Worm (Caenorhabditis elegans) whole organism, L2 larva: ENCODE results near the gene F23D12.1.

Experiments used
- C34F6.9 ChIP-seq: fragments of 150-350 bp; optimal IDR thresholded peaks from 2 replicates; lab custom pipeline; 2014; ENCODE audit warnings: missing biosample characterization, missing genetic modification characterization
- F13H6.1 ChIP-seq: sonication (generic microtip); optimal IDR thresholded peaks from 2 replicates; lab custom pipeline; 2016; ENCODE audit warnings: missing genetic modification characterization, missing compliant biosample characterization
- ZK546.5 ChIP-seq: sonication (generic microtip); optimal IDR thresholded peaks from 2 replicates; lab custom pipeline; 2017; ENCODE audit warnings: missing biosample characterization, missing genetic modification characterization
- aly-2 ChIP-seq: fragments of 150-350 bp; optimal IDR thresholded peaks from 2 replicates; lab custom pipeline; 2014; ENCODE audit warnings: missing biosample characterization, missing genetic modification characterization
- ama-1 ChIP-seq: fragments of 150-350 bp; optimal IDR thresholded peaks from 2 replicates; lab custom pipeline; 2018; ENCODE audit warnings: inconsistent platforms
- blmp-1 ChIP-seq: sonication (generic microtip); optimal IDR thresholded peaks from 2 replicates; lab custom pipeline; 2017; ENCODE audit warnings: missing genetic modification characterization, mild to moderate bottlenecking, missing compliant biosample characterization, antibody characterized with exemption, moderate library complexity; ENCODE audit not compliant: insufficient read depth
- ceh-16 ChIP-seq: fragments of 150-350 bp; optimal IDR thresholded peaks from 2 replicates; lab custom pipeline; 2014; ENCODE audit warnings: missing biosample characterization, missing genetic modification characterization
- ceh-82 ChIP-seq: fragments of 150-350 bp; optimal IDR thresholded peaks from 2 replicates; lab custom pipeline; 2014; ENCODE audit warnings: missing biosample characterization, missing genetic modification characterization
- elt-1 ChIP-seq: fragments of 150-350 bp; optimal IDR thresholded peaks from 2 replicates; lab custom pipeline; 2014; ENCODE audit warnings: missing biosample characterization, missing genetic modification characterization
- elt-3 ChIP-seq: sonication (generic microtip); optimal IDR thresholded peaks from 2 replicates; lab custom pipeline; 2017; ENCODE audit warnings: missing biosample characterization, missing genetic modification characterization
- fos-1 ChIP-seq: fragments of 150-350 bp; optimal IDR thresholded peaks from 2 replicates; lab custom pipeline; 2014; ENCODE audit warnings: missing biosample characterization, missing genetic modification characterization
- gmeb-1 ChIP-seq: fragments of 150-350 bp; optimal IDR thresholded peaks from 2 replicates; lab custom pipeline; 2014; ENCODE audit warnings: missing biosample characterization, missing genetic modification characterization
- lin-11 ChIP-seq: fragments of 150-350 bp; sonication (generic microtip); optimal IDR thresholded peaks from 2 replicates; lab custom pipeline; 2014; ENCODE audit warnings: missing biosample characterization, missing genetic modification characterization, inconsistent platforms, mixed read lengths
- lin-13 ChIP-seq: fragments of 150-350 bp; optimal IDR thresholded peaks from 2 replicates; lab custom pipeline; 2014; ENCODE audit warnings: missing biosample characterization, missing genetic modification reagents, missing genetic modification characterization
- lin-39 ChIP-seq: fragments of 150-350 bp; optimal IDR thresholded peaks from 2 replicates; lab custom pipeline; 2014; ENCODE audit warnings: missing biosample characterization, missing genetic modification reagents, missing genetic modification characterization
- mbf-1 ChIP-seq: sonication (generic microtip); optimal IDR thresholded peaks from 2 replicates; lab custom pipeline; 2017; ENCODE audit warnings: missing biosample characterization, missing genetic modification characterization
- mdl-1 ChIP-seq, 2 experiments: fragments of 150-350 bp in 1 of 2; sonication (generic microtip) in 1 of 2; optimal IDR thresholded peaks; 2 replicates each; lab custom pipeline; 2017; ENCODE audit warnings: missing biosample characterization in 2 of 2, missing genetic modification characterization in 2 of 2
- nhr-11 ChIP-seq: fragments of 150-350 bp; optimal IDR thresholded peaks from 2 replicates; lab custom pipeline; 2014; ENCODE audit warnings: missing biosample characterization, missing genetic modification characterization
- nhr-12 ChIP-seq: fragments of 150-350 bp; optimal IDR thresholded peaks from 2 replicates; lab custom pipeline; 2014; ENCODE audit warnings: missing biosample characterization, missing genetic modification characterization
- nhr-129 ChIP-seq: fragments of 150-350 bp; optimal IDR thresholded peaks from 2 replicates; lab custom pipeline; 2014; ENCODE audit warnings: missing biosample characterization, missing genetic modification characterization
- nhr-21 ChIP-seq: fragments of 150-350 bp; optimal IDR thresholded peaks from 2 replicates; lab custom pipeline; 2014; ENCODE audit warnings: missing biosample characterization, missing genetic modification characterization
- nhr-23 ChIP-seq: fragments of 150-350 bp; optimal IDR thresholded peaks from 2 replicates; lab custom pipeline; 2014; ENCODE audit warnings: missing biosample characterization, missing genetic modification reagents, missing genetic modification characterization
- nhr-25 ChIP-seq: fragments of 150-350 bp; sonication (generic microtip); optimal IDR thresholded peaks from 3 replicates; lab custom pipeline; 2014; ENCODE audit warnings: missing biosample characterization, missing genetic modification characterization
- nhr-6 ChIP-seq: fragments of 150-350 bp; optimal IDR thresholded peaks from 2 replicates; lab custom pipeline; 2014; ENCODE audit warnings: missing biosample characterization, missing genetic modification characterization
- peb-1 ChIP-seq: fragments of 150-350 bp; optimal IDR thresholded peaks from 2 replicates; lab custom pipeline; 2014; ENCODE audit warnings: missing biosample characterization, missing genetic modification characterization
- skn-1 ChIP-seq: sonication (generic microtip); optimal IDR thresholded peaks from 2 replicates; lab custom pipeline; 2017; ENCODE audit warnings: missing biosample characterization, missing genetic modification characterization
- sma-3 ChIP-seq: sonication (generic microtip); optimal IDR thresholded peaks from 2 replicates; lab custom pipeline; 2016; ENCODE audit warnings: missing genetic modification reagents, missing genetic modification characterization, missing compliant biosample characterization
- snpc-4 ChIP-seq: fragments of 150-350 bp; optimal IDR thresholded peaks from 2 replicates; lab custom pipeline; 2014; ENCODE audit warnings: missing biosample characterization, missing genetic modification characterization
- unc-39 ChIP-seq: fragments of 150-350 bp; optimal IDR thresholded peaks from 2 replicates; lab custom pipeline; 2014; ENCODE audit warnings: missing biosample characterization, missing genetic modification characterization
- unc-55 ChIP-seq: fragments of 150-350 bp; sonication (generic microtip); optimal IDR thresholded peaks from 3 replicates; lab custom pipeline; 2014; ENCODE audit warnings: missing biosample characterization, missing genetic modification reagents, missing genetic modification characterization
- unc-62 ChIP-seq: fragments of 150-350 bp; optimal IDR thresholded peaks from 2 replicates; lab custom pipeline; 2014; ENCODE audit warnings: missing biosample characterization, missing genetic modification reagents, missing genetic modification characterization
- ztf-1 ChIP-seq: fragments of 200-800 bp; sonication (Bioruptor generic); conservative IDR thresholded peaks from 2 replicates; pipeline ENCODE4 v1.3.6; 2022; ENCODE audit warnings: missing genetic modification characterization, missing compliant biosample characterization
- ztf-11 ChIP-seq: sonication (generic microtip); optimal IDR thresholded peaks from 2 replicates; lab custom pipeline; 2017; ENCODE audit warnings: missing biosample characterization, missing genetic modification characterization
- ztf-4 ChIP-seq: fragments of 150-350 bp; optimal IDR thresholded peaks from 2 replicates; lab custom pipeline; 2014; ENCODE audit warnings: missing biosample characterization, missing genetic modification characterization

The F23D12.1 gene

DNA sequence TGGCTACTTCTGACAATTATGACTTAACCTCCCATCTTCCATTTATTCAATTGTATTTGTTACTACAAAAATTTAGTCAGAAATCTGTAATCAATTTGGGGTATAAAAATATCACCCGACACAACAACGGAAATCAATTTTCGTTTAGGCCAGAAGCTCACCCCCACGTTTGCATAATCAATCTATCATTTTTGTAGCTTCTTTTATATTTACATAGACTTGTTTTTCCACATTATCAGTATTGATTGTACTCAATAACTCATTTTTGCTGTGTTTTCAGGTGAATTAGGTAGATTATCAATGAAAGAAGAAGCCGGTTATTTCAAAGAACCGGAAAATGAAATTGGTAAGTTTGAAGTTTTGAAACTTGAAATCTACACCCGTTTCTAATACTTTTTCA, 45.8 kb upstream of the F23D12.1 start, which contains the start of gene M163.5:
M163.5 (plus strand) TSS at position 301 of the 400 bp plus-strand sequence.
- TF ChIP-seq mbf-1 = no peak
- TF ChIP-seq lin-13 = no peak
- TF ChIP-seq C34F6.9 (tag; lab: Kevin White, UChicago) = no peak
- no peak for TF ChIP-seq skn-1 (tag; lab: Kevin White, UChicago)
- no peak for TF ChIP-seq unc-62 (GFP tag; lab: Kevin White, UChicago)
- TF ChIP-seq fos-1 (tag; lab: Kevin White, UChicago) = no peak
- TF ChIP-seq gmeb-1 (tag; lab: Kevin White, UChicago) = no peak
- no peak for TF ChIP-seq unc-55 (GFP tag; lab: Kevin White, UChicago)
- no peak for TF ChIP-seq lin-11 (tag; lab: Kevin White, UChicago)
- TF ChIP-seq blmp-1 (tag; lab: Kevin White, UChicago) = no peak
- TF ChIP-seq ztf-1 (GFP tag; lab: Robert Waterston, UW) = no peak
- no peak for TF ChIP-seq nhr-21 (tag; lab: Kevin White, UChicago)
- TF ChIP-seq elt-3 (tag; lab: Kevin White, UChicago) = no peak
- no peak for TF ChIP-seq snpc-4 (tag; lab: Kevin White, UChicago)

DNA sequence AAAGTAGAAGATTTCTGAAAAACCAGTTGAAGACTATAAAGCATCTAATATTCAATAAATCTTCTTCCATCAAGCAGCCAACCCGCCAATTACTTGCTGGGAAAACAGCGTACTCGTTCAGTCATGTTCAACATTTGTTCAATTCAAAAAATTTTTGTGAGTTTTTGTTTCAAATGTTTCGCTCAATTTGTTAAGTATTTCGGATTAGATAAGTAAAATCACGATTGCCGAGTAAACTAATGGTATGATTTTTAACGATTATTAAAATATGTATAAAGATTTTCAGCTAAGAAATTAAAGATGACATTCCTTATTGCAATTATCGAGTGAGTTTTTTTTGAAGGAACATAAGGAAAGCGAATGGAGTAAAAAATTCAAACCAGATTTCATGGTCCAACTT, 42.7 kb upstream of the F23D12.1 start, which contains the start of gene M163.10:
M163.10 (plus strand) TSS at position 301 of the 400 bp plus-strand sequence.
- TF ChIP-seq aly-2 (tag; lab: Kevin White, UChicago) (no peak), peb-1 (tag; lab: Kevin White, UChicago) (no peak), nhr-23 (tag; lab: Kevin White, UChicago) (no peak), ZK546.5 (tag; lab: Kevin White, UChicago) (no peak), fos-1 (tag; lab: Kevin White, UChicago) (no peak), blmp-1 (tag; lab: Kevin White, UChicago) (no peak), ama-1 (lab: Kevin White, UChicago) (no peak), mdl-1 (tag; optimal IDR thresholded peaks at IDR 0.05; lab: Kevin White, UChicago) (no peak), C34F6.9 (tag; lab: Kevin White, UChicago) (no peak)
- TF ChIP-seq, all 48 proteins: peak for 0

DNA sequence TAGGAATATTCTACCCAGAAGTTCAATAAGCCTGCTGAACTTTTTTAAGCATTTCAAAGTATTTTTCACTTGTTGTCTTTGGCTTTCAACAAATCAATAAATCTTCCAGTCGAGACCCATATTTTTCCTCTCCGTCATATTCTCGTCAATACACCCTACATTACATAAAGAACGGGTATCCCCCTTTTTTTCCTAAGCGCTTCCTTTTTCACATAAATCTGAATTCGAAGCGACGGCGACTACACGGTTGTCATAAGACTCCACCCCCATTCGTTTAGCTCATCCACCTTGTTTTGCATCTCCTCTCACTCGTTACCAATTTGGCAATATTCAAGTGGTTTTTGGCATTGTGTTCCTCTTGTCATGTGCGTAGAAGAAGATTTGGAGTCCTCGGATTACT, 41.3 kb upstream of the F23D12.1 start, which contains the start of gene M163.9:
M163.9 (plus strand) TSS at position 301 of the 400 bp plus-strand sequence.
- no peak for TF ChIP-seq nhr-6
- no peak for TF ChIP-seq ztf-4 (tag; lab: Kevin White, UChicago)
- no peak for TF ChIP-seq skn-1 (tag; lab: Kevin White, UChicago)
- no peak for TF ChIP-seq sma-3
- no peak for TF ChIP-seq ztf-11 (tag; lab: Kevin White, UChicago)
- no peak for TF ChIP-seq F13H6.1 (tag; lab: Kevin White, UChicago)
- TF ChIP-seq ZK546.5 (tag; lab: Kevin White, UChicago) = no peak
- TF ChIP-seq lin-39 (tag; lab: Kevin White, UChicago) = no peak
- no peak for TF ChIP-seq fos-1 (tag; lab: Kevin White, UChicago)
- no peak for TF ChIP-seq ama-1 (lab: Kevin White, UChicago)
- no peak for TF ChIP-seq nhr-21 (tag; lab: Kevin White, UChicago)
- no peak for TF ChIP-seq ztf-1 (GFP tag; lab: Robert Waterston, UW)
- no peak for TF ChIP-seq C34F6.9 (tag; lab: Kevin White, UChicago)
- TF ChIP-seq lin-11 (tag; lab: Kevin White, UChicago) = no peak
- TF ChIP-seq unc-39 (tag; lab: Kevin White, UChicago) = no peak
- TF ChIP-seq nhr-25 (tag; lab: Kevin White, UChicago) = no peak
- TF ChIP-seq nhr-129 (tag; lab: Kevin White, UChicago) = no peak
- TF ChIP-seq elt-1 = no peak

DNA sequence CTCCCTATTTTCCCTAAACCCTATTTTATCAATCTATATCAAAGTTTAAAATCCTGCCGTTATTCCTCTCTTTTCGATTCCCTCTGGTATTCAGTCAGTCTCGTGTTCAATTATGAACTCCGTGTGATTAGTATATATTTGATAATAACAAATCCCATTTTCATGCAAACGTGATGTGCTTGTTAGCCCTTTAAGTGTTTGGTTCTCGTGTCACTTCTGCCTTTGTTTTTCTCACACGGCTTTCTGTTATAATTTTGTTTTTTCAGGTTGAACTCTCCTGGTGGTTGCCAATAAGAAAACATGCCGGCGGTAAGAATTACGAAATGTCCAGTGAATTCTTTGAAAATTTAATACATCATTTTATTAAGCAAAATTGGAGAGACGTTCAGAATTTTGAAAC, 38.6 kb upstream of the F23D12.1 start, which contains the start of gene M163.21:
M163.21 (plus strand) TSS at position 301 of the 400 bp plus-strand sequence.
- TF ChIP-seq ZK546.5 (tag; lab: Kevin White, UChicago) (no peak), unc-39 (tag; lab: Kevin White, UChicago) (no peak), nhr-11 (tag; lab: Kevin White, UChicago) (no peak), lin-11 (tag; lab: Kevin White, UChicago) (no peak), ceh-16 (no peak), ztf-4 (tag; lab: Kevin White, UChicago) (no peak), unc-55 (GFP tag; lab: Kevin White, UChicago) (no peak), F13H6.1 (tag; lab: Kevin White, UChicago) (no peak), ceh-82 (tag; lab: Kevin White, UChicago) (no peak), nhr-12 (tag; lab: Kevin White, UChicago) (no peak)
